Worm (Caenorhabditis elegans) whole organism, L1 larva: ENCODE results near the gene efl-3.

Experiments
- C04F5.9 ChIP-seq: sonication (generic microtip); optimal IDR thresholded peaks from 2 replicates; lab custom pipeline; 2016; ENCODE audit warnings: missing genetic modification characterization, missing compliant biosample characterization
- C34B4.2 ChIP-seq: sonication (generic microtip); optimal IDR thresholded peaks from 2 replicates; lab custom pipeline; 2017; ENCODE audit warnings: mild to moderate bottlenecking, missing genetic modification characterization, missing compliant biosample characterization
- Y116A8C.19 ChIP-seq: sonication (generic microtip); optimal IDR thresholded peaks from 2 replicates; lab custom pipeline; 2016; ENCODE audit warnings: missing compliant biosample characterization, missing genetic modification characterization, borderline replicate concordance
- aly-2 ChIP-seq: fragments of 150-350 bp; optimal IDR thresholded peaks from 2 replicates; lab custom pipeline; 2014; ENCODE audit warnings: missing biosample characterization, missing genetic modification characterization
- blmp-1 ChIP-seq: fragments of 150-350 bp; optimal IDR thresholded peaks from 2 replicates; lab custom pipeline; 2014; ENCODE audit warnings: missing biosample characterization, missing genetic modification characterization
- ceh-63 ChIP-seq: fragments of 200-800 bp; sonication (Bioruptor generic); optimal IDR thresholded peaks from 2 replicates; lab custom pipeline; 2018; ENCODE audit warnings: mild to moderate bottlenecking, missing genetic modification characterization, missing compliant biosample characterization
- ceh-8 ChIP-seq: fragments of 200-800 bp; sonication (Bioruptor generic); optimal IDR thresholded peaks from 2 replicates; lab custom pipeline; 2018; ENCODE audit warnings: mild to moderate bottlenecking, missing genetic modification characterization, moderate library complexity, missing compliant biosample characterization
- ceh-82 ChIP-seq, 3 experiments: fragments of 150-350 bp in 1 of 3; sonication (generic microtip) in 2 of 3; optimal IDR thresholded peaks; 2 replicates each; lab custom pipeline; 2014 to 2017; ENCODE audit warnings: missing biosample characterization in 3 of 3, missing genetic modification characterization in 3 of 3
- ceh-88 ChIP-seq: fragments of 200-800 bp; sonication (Bioruptor generic); IDR thresholded peaks from 2 replicates; pipeline ENCODE4 v1.3.6; 2022; ENCODE audit warnings: missing genetic modification characterization, missing compliant biosample characterization
- ceh-90 ChIP-seq: sonication (generic microtip); optimal IDR thresholded peaks from 2 replicates; lab custom pipeline; 2016; ENCODE audit warnings: missing genetic modification characterization, missing compliant biosample characterization
- ces-1 ChIP-seq: fragments of 150-350 bp; optimal IDR thresholded peaks from 2 replicates; lab custom pipeline; 2014; ENCODE audit warnings: missing biosample characterization, missing genetic modification reagents, missing genetic modification characterization
- dpl-1 ChIP-seq, 3 experiments: fragments of 150-350 bp in 2 of 3; sonication (generic microtip) in 1 of 3; optimal IDR thresholded peaks; 2 replicates each; lab custom pipeline; 2014 to 2017; ENCODE audit warnings: missing biosample characterization in 3 of 3, missing genetic modification characterization in 3 of 3, missing genetic modification reagents in 3 of 3
- efl-1 ChIP-seq, 4 experiments: fragments of 150-350 bp; optimal IDR thresholded peaks in 3 of 4; peaks in 1 of 4; 1 replicate in 1 of 4; 2 replicates in 3 of 4; lab custom pipeline; 2014; ENCODE audit warnings: missing biosample characterization in 2 of 4, missing genetic modification characterization in 2 of 4, missing genetic modification reagents in 2 of 4
- efl-3 ChIP-seq: fragments of 200-800 bp; sonication (Bioruptor generic); optimal IDR thresholded peaks from 2 replicates; lab custom pipeline; 2018; ENCODE audit warnings: mild to moderate bottlenecking, missing genetic modification characterization, missing compliant biosample characterization
- egl-27 ChIP-seq, 2 experiments: fragments of 150-350 bp in 1 of 2; sonication (generic microtip); optimal IDR thresholded peaks; 3 replicates each; lab custom pipeline; 2017 to 2018; ENCODE audit warnings: missing biosample characterization in 2 of 2, missing genetic modification characterization in 2 of 2, missing genetic modification reagents in 2 of 2
- elt-2 ChIP-seq: sonication (generic microtip); optimal IDR thresholded peaks from 2 replicates; lab custom pipeline; 2016; ENCODE audit warnings: missing genetic modification characterization, mild to moderate bottlenecking, inconsistent platforms, missing compliant biosample characterization, missing genetic modification reagents
- elt-3 ChIP-seq, 6 experiments: fragments of 150-350 bp in 1 of 6; sonication (generic microtip); optimal IDR thresholded peaks; 2 replicates each; lab custom pipeline; 2017 to 2018; ENCODE audit warnings: missing biosample characterization in 6 of 6, missing genetic modification characterization in 6 of 6, inconsistent platforms in 1 of 6
- fkh-8 ChIP-seq: sonication (generic microtip); optimal IDR thresholded peaks from 2 replicates; lab custom pipeline; 2016; ENCODE audit warnings: mild to moderate bottlenecking, missing genetic modification characterization, missing compliant biosample characterization
- grh-1 ChIP-seq: fragments of 200-800 bp; sonication (Bioruptor generic); IDR thresholded peaks from 2 replicates; pipeline ENCODE4 v1.3.6; 2022; ENCODE audit warnings: missing genetic modification reagents, missing genetic modification characterization, missing compliant biosample characterization
- irx-1 ChIP-seq: sonication (generic microtip); optimal IDR thresholded peaks from 2 replicates; lab custom pipeline; 2016; ENCODE audit warnings: missing genetic modification characterization, missing compliant biosample characterization
- jun-1 ChIP-seq: fragments of 150-350 bp; optimal IDR thresholded peaks from 2 replicates; lab custom pipeline; 2014; ENCODE audit warnings: missing biosample characterization, missing genetic modification reagents, missing genetic modification characterization
- lin-13 ChIP-seq: fragments of 150-350 bp; optimal IDR thresholded peaks from 2 replicates; lab custom pipeline; 2014; ENCODE audit warnings: missing biosample characterization, missing genetic modification reagents, missing genetic modification characterization
- lin-35 ChIP-seq, 2 experiments: fragments of 150-350 bp; optimal IDR thresholded peaks; 2 replicates each; lab custom pipeline; 2014; ENCODE audit warnings: missing biosample characterization in 2 of 2, missing genetic modification characterization in 2 of 2, missing genetic modification reagents in 2 of 2
- lin-39 ChIP-seq: fragments of 150-350 bp; optimal IDR thresholded peaks from 2 replicates; lab custom pipeline; 2014; ENCODE audit warnings: missing biosample characterization, missing genetic modification reagents, missing genetic modification characterization
- lsy-2 ChIP-seq, 2 experiments: fragments of 150-350 bp; optimal IDR thresholded peaks; 2 replicates each; lab custom pipeline; 2014; ENCODE audit warnings: missing biosample characterization in 2 of 2, missing genetic modification characterization in 2 of 2
- mab-9 ChIP-seq: fragments of 200-800 bp; sonication (Bioruptor generic); IDR thresholded peaks from 2 replicates; pipeline ENCODE4 v1.3.6; 2022; ENCODE audit warnings: missing genetic modification reagents, missing genetic modification characterization, missing compliant biosample characterization
- mdl-1 ChIP-seq, 2 experiments: fragments of 150-350 bp; optimal IDR thresholded peaks; 2 replicates each; lab custom pipeline; 2014 to 2017; ENCODE audit warnings: missing biosample characterization in 2 of 2, missing genetic modification characterization in 2 of 2, inconsistent platforms in 1 of 2
- mep-1 ChIP-seq: fragments of 150-350 bp; optimal IDR thresholded peaks from 2 replicates; lab custom pipeline; 2014; ENCODE audit warnings: missing biosample characterization, missing genetic modification characterization
- nhr-11 ChIP-seq: fragments of 150-350 bp; optimal IDR thresholded peaks from 2 replicates; lab custom pipeline; 2014; ENCODE audit warnings: missing biosample characterization, missing genetic modification characterization
- nhr-12 ChIP-seq: sonication (generic microtip); optimal IDR thresholded peaks from 2 replicates; lab custom pipeline; 2017; ENCODE audit warnings: missing biosample characterization, missing genetic modification characterization
- nhr-19 ChIP-seq: fragments of 200-800 bp; sonication (Bioruptor generic); conservative IDR thresholded peaks from 2 replicates; pipeline ENCODE4 v1.3.6; 2022; ENCODE audit warnings: missing genetic modification characterization, missing compliant biosample characterization
- nhr-20 ChIP-seq: sonication (generic microtip); optimal IDR thresholded peaks from 2 replicates; lab custom pipeline; 2016; ENCODE audit warnings: mild to moderate bottlenecking, missing genetic modification characterization, missing compliant biosample characterization
- nhr-28 ChIP-seq: fragments of 150-350 bp; optimal IDR thresholded peaks from 2 replicates; lab custom pipeline; 2014; ENCODE audit warnings: missing biosample characterization, missing genetic modification characterization
- nhr-47 ChIP-seq: sonication (generic microtip); optimal IDR thresholded peaks from 2 replicates; lab custom pipeline; 2016; ENCODE audit warnings: mild to moderate bottlenecking, missing genetic modification characterization, moderate library complexity, missing compliant biosample characterization
- nhr-71 ChIP-seq: sonication (generic microtip); optimal IDR thresholded peaks from 2 replicates; lab custom pipeline; 2016; ENCODE audit warnings: mild to moderate bottlenecking, missing genetic modification characterization, moderate library complexity, missing compliant biosample characterization
- nhr-84 ChIP-seq: sonication (generic microtip); optimal IDR thresholded peaks from 2 replicates; lab custom pipeline; 2017; ENCODE audit warnings: missing biosample characterization, missing genetic modification characterization
- nhr-85 ChIP-seq: sonication (generic microtip); peaks from one replicate; lab custom pipeline; 2016; ENCODE audit warnings: missing genetic modification characterization, inconsistent platforms, missing compliant biosample characterization
- pax-3 ChIP-seq: fragments of 200-800 bp; sonication (Bioruptor generic); optimal IDR thresholded peaks from 2 replicates; lab custom pipeline; 2018; ENCODE audit warnings: mild to moderate bottlenecking, missing genetic modification characterization, moderate library complexity, missing compliant biosample characterization
- pqm-1 ChIP-seq: sonication (generic microtip); optimal IDR thresholded peaks from 3 replicates; lab custom pipeline; 2017; ENCODE audit warnings: missing biosample characterization, missing genetic modification characterization
- rnt-1 ChIP-seq: sonication (generic microtip); optimal IDR thresholded peaks from 2 replicates; lab custom pipeline; 2016; ENCODE audit warnings: mild to moderate bottlenecking, missing genetic modification characterization, moderate library complexity, missing compliant biosample characterization
- skn-1 ChIP-seq: fragments of 150-350 bp; optimal IDR thresholded peaks from 2 replicates; lab custom pipeline; 2014; ENCODE audit warnings: missing biosample characterization, missing genetic modification characterization
- snpc-4 ChIP-seq: fragments of 150-350 bp; optimal IDR thresholded peaks from 2 replicates; lab custom pipeline; 2014; ENCODE audit warnings: missing biosample characterization, missing genetic modification characterization
- snu-23 ChIP-seq: sonication (generic microtip); optimal IDR thresholded peaks from 2 replicates; lab custom pipeline; 2016; ENCODE audit warnings: missing genetic modification characterization, missing compliant biosample characterization
- sptf-1 ChIP-seq: fragments of 150-350 bp; optimal IDR thresholded peaks from 2 replicates; lab custom pipeline; 2014; ENCODE audit warnings: missing biosample characterization, missing genetic modification characterization
- sup-37 ChIP-seq: fragments of 200-800 bp; sonication (Bioruptor generic); optimal IDR thresholded peaks from 2 replicates; lab custom pipeline; 2018; ENCODE audit warnings: mild to moderate bottlenecking, missing genetic modification characterization, missing compliant biosample characterization
- tbx-2 ChIP-seq: sonication (generic microtip); optimal IDR thresholded peaks from 2 replicates; lab custom pipeline; 2016; ENCODE audit warnings: missing genetic modification characterization, missing compliant biosample characterization
- tlp-1 ChIP-seq: fragments of 150-350 bp; optimal IDR thresholded peaks from 2 replicates; lab custom pipeline; 2014; ENCODE audit warnings: missing biosample characterization, missing genetic modification characterization
- unc-30 ChIP-seq: sonication (generic microtip); optimal IDR thresholded peaks from 2 replicates; lab custom pipeline; 2017; ENCODE audit warnings: missing biosample characterization, missing genetic modification characterization
- unc-62 ChIP-seq: fragments of 150-350 bp; optimal IDR thresholded peaks from 2 replicates; lab custom pipeline; 2014; ENCODE audit warnings: missing biosample characterization, missing genetic modification reagents, missing genetic modification characterization
- unc-98 ChIP-seq: fragments of 200-800 bp; sonication (Bioruptor generic); IDR thresholded peaks from 2 replicates; pipeline ENCODE4 v1.3.6; 2022; ENCODE audit warnings: missing genetic modification characterization, missing compliant biosample characterization
- vab-15 ChIP-seq: sonication (generic microtip); optimal IDR thresholded peaks from 2 replicates; lab custom pipeline; 2017; ENCODE audit warnings: missing genotype, mild to moderate bottlenecking, missing genetic modification characterization, missing compliant biosample characterization
- zip-4 ChIP-seq: fragments of 200-800 bp; sonication (Bioruptor generic); optimal IDR thresholded peaks from 2 replicates; lab custom pipeline; 2018; ENCODE audit warnings: mild to moderate bottlenecking, missing genetic modification characterization, moderate library complexity, missing compliant biosample characterization
- ztf-4 ChIP-seq: fragments of 150-350 bp; optimal IDR thresholded peaks from 2 replicates; lab custom pipeline; 2014; ENCODE audit warnings: missing biosample characterization, missing genetic modification characterization

efl-3 gene

DNA sequence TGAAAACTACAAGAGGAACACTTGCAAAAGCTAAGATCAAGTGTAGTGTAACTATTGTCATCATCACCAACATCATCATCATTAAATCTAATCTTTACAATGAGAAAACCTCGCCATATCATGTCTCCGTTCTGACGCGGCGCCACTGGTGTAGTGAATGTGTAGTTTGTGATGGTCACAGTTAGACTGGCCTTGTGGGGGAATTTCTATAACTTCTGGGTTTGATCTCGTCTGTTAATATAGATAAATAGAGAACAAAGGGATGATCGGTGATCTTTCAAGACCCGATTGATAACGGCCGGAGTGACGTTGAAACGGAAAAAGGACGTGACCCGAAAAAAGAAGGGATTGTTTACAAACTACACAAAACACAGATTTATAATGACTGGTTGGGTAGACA lies 28.3 kb downstream of the efl-3 start:
- TF ChIP-seq nhr-47 (tag; lab: Kevin White, UChicago) (no peak), fkh-8 (tag; lab: Kevin White, UChicago) (no peak), ceh-90 (tag; lab: Kevin White, UChicago) (no peak), mdl-1 (tag; optimal IDR thresholded peaks at IDR 0.05; lab: Kevin White, UChicago) (peak in 1 of 2 experiments; percentile 51), C04F5.9 (tag; lab: Kevin White, UChicago) (no peak), lin-35 (GFP tag; optimal IDR thresholded peaks at IDR 0.05; lab: Kevin White, UChicago) (no peak), nhr-11 (tag; lab: Kevin White, UChicago) (no peak), dpl-1 (GFP tag; optimal IDR thresholded peaks at IDR 0.05; lab: Kevin White, UChicago) (peak in 1 of 3 experiments; percentile 1), egl-27 (tag; optimal IDR thresholded peaks at IDR 0.05; lab: Kevin White, UChicago) (no peak), efl-1 (optimal IDR thresholded peaks at IDR 0.05; lab: Kevin White, UChicago) (no peak), efl-1 (GFP tag; optimal IDR thresholded peaks at IDR 0.05 in 1 of 2; lab: Kevin White, UChicago) (peak in 1 of 2 experiments; percentile 90), tbx-2 (tag; lab: Kevin White, UChicago) (peak; percentile 30), ceh-82 (tag; optimal IDR thresholded peaks at IDR 0.05; lab: Kevin White, UChicago) (no peak), snu-23 (GFP tag; lab: Kevin White, UChicago) (peak; percentile 48), zip-4 (GFP tag; lab: Kevin White, UChicago) (no peak), nhr-20 (tag; lab: Kevin White, UChicago) (peak; percentile 84), elt-3 (tag; optimal IDR thresholded peaks at IDR 0.05; lab: Kevin White, UChicago) (peak in 5 of 6 experiments; percentile 19 to 98 (median 87)), vab-15 (tag; lab: Kevin White, UChicago) (no peak), snpc-4 (no peak), efl-3 (GFP tag; lab: Kevin White, UChicago) (no peak), mab-9 (GFP tag; lab: Robert Waterston, UW) (no peak), rnt-1 (tag; lab: Kevin White, UChicago) (peak; percentile 6), pqm-1 (no peak), nhr-28 (tag; lab: Kevin White, UChicago) (no peak), nhr-19 (peak; percentile 37), ceh-88 (GFP tag; lab: Robert Waterston, UW) (no peak), elt-2 (tag; lab: Kevin White, UChicago) (no peak), nhr-71 (peak; percentile 75), skn-1 (tag; lab: Kevin White, UChicago) (no peak), unc-30 (no peak), lin-39 (tag; lab: Kevin White, UChicago) (no peak), Y116A8C.19 (tag; lab: Kevin White, UChicago) (no peak), mep-1 (tag; lab: Kevin White, UChicago) (peak; percentile 5), unc-62 (no peak), unc-98 (no peak), sptf-1 (no peak), grh-1 (GFP tag; lab: Robert Waterston, UW) (no peak), jun-1 (tag; lab: Kevin White, UChicago) (no peak), aly-2 (tag; lab: Kevin White, UChicago) (no peak), pax-3 (tag; lab: Kevin White, UChicago) (no peak), nhr-12 (tag; lab: Kevin White, UChicago) (no peak), blmp-1 (tag; lab: Kevin White, UChicago) (peak; percentile 77), nhr-84 (tag; lab: Kevin White, UChicago) (no peak), lsy-2 (tag; optimal IDR thresholded peaks at IDR 0.05; lab: Kevin White, UChicago) (no peak), nhr-85 (tag; lab: Kevin White, UChicago) (peak; percentile 95), irx-1 (tag; lab: Kevin White, UChicago) (no peak), ztf-4 (tag; lab: Kevin White, UChicago) (no peak), C34B4.2 (tag; lab: Kevin White, UChicago) (no peak), ceh-63 (no peak), sup-37 (GFP tag; lab: Kevin White, UChicago) (no peak), tlp-1 (tag; lab: Kevin White, UChicago) (no peak), ceh-8 (GFP tag; lab: Kevin White, UChicago) (no peak), lin-13 (no peak), ces-1 (GFP tag; lab: Kevin White, UChicago) (no peak)
